Worm (Caenorhabditis elegans) whole organism, L1 larva: ENCODE data around the gene C54C6.11.

Experiments
- C04F5.9 ChIP-seq: sonication (generic microtip); optimal IDR thresholded peaks from 2 replicates; lab custom pipeline; 2016; ENCODE audit warnings: missing genetic modification characterization, missing compliant biosample characterization
- blmp-1 ChIP-seq: fragments of 150-350 bp; optimal IDR thresholded peaks from 2 replicates; lab custom pipeline; 2014; ENCODE audit warnings: missing biosample characterization, missing genetic modification characterization
- ceh-82 ChIP-seq, 3 experiments: fragments of 150-350 bp in 1 of 3; sonication (generic microtip) in 2 of 3; optimal IDR thresholded peaks; 2 replicates each; lab custom pipeline; 2014 to 2017; ENCODE audit warnings: missing biosample characterization in 3 of 3, missing genetic modification characterization in 3 of 3
- fkh-10 ChIP-seq: sonication (generic microtip); optimal IDR thresholded peaks from 2 replicates; lab custom pipeline; 2017; ENCODE audit warnings: missing biosample characterization, missing genetic modification reagents, missing genetic modification characterization
- fos-1 ChIP-seq: fragments of 150-350 bp; optimal IDR thresholded peaks from 2 replicates; lab custom pipeline; 2014; ENCODE audit warnings: missing biosample characterization, missing genetic modification characterization
- lin-35 ChIP-seq, 2 experiments: fragments of 150-350 bp; optimal IDR thresholded peaks; 2 replicates each; lab custom pipeline; 2014; ENCODE audit warnings: missing biosample characterization in 2 of 2, missing genetic modification characterization in 2 of 2, missing genetic modification reagents in 2 of 2
- lsy-2 ChIP-seq, 2 experiments: fragments of 150-350 bp; optimal IDR thresholded peaks; 2 replicates each; lab custom pipeline; 2014; ENCODE audit warnings: missing biosample characterization in 2 of 2, missing genetic modification characterization in 2 of 2
- mdl-1 ChIP-seq, 2 experiments: fragments of 150-350 bp; optimal IDR thresholded peaks; 2 replicates each; lab custom pipeline; 2014 to 2017; ENCODE audit warnings: missing biosample characterization in 2 of 2, missing genetic modification characterization in 2 of 2, inconsistent platforms in 1 of 2
- mep-1 ChIP-seq: fragments of 150-350 bp; optimal IDR thresholded peaks from 2 replicates; lab custom pipeline; 2014; ENCODE audit warnings: missing biosample characterization, missing genetic modification characterization
- nhr-12 ChIP-seq: sonication (generic microtip); optimal IDR thresholded peaks from 2 replicates; lab custom pipeline; 2017; ENCODE audit warnings: missing biosample characterization, missing genetic modification characterization
- nhr-76 ChIP-seq: sonication (generic microtip); optimal IDR thresholded peaks from 2 replicates; lab custom pipeline; 2017; ENCODE audit warnings: missing biosample characterization, missing genetic modification characterization
- sup-37 ChIP-seq: fragments of 200-800 bp; sonication (Bioruptor generic); optimal IDR thresholded peaks from 2 replicates; lab custom pipeline; 2018; ENCODE audit warnings: mild to moderate bottlenecking, missing genetic modification characterization, missing compliant biosample characterization
- zag-1 ChIP-seq: fragments of 150-350 bp; optimal IDR thresholded peaks from 2 replicates; lab custom pipeline; 2014; ENCODE audit warnings: missing biosample characterization, missing genetic modification characterization

DNA sequence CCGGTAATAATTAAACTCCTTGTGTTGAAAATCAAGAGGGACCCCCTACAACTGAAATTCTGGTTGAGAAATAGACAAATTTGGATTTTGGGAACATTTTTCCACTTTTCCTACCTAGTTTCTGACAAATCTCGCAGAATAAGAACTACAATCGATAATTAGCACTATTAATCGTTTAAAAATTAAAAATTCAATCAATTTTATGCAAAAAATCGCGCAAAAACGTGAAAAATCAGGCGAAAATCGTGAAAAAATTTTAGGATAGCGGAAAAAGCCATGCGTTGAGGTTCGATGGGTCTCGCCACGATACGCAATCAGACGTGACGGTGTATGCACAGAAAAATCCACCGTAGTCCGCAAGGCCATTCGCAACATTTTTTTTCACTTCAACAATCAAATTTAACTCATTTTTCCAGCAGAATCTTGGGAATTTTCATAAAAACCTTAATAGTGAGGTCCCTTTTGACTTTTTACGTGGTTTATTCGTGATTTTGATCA, 43.0 kb upstream of the C54C6.11 start, which contains the start of gene lias-1:
- TF ChIP-seq nhr-76 = no peak
- peak; percentile 97 to 98 for TF ChIP-seq lsy-2 (tag; optimal IDR thresholded peaks at IDR 0.05; lab: Kevin White, UChicago)
- TF ChIP-seq sup-37 = no peak
- no peak for TF ChIP-seq nhr-12 (tag; lab: Kevin White, UChicago)
- peak; percentile 66 for TF ChIP-seq fkh-10 (GFP tag; lab: Kevin White, UChicago)
- TF ChIP-seq fos-1 (tag; lab: Kevin White, UChicago) = peak; percentile 70
- TF ChIP-seq lin-35 (GFP tag; optimal IDR thresholded peaks at IDR 0.05; lab: Kevin White, UChicago) = peak; percentile 88 to 92
- TF ChIP-seq mep-1 (tag; lab: Kevin White, UChicago) = peak; percentile 89
- no peak for TF ChIP-seq zag-1 (tag; lab: Kevin White, UChicago)
- peak; percentile 53 for TF ChIP-seq blmp-1 (tag; lab: Kevin White, UChicago)
- peak; percentile 58 for TF ChIP-seq C04F5.9 (tag; lab: Kevin White, UChicago)
- peak; percentile 79 to 95 (median 86) for TF ChIP-seq ceh-82 (tag; optimal IDR thresholded peaks at IDR 0.05; lab: Kevin White, UChicago)
- TF ChIP-seq mdl-1 (tag; optimal IDR thresholded peaks at IDR 0.05; lab: Kevin White, UChicago) = peak in 1 of 2 experiments; percentile 81
